Fruit fly (Drosophila melanogaster): ENCODE measurements around the gene CG7099.

Gene CG7099

dm6 chr2L:13368940-13369339 is 18.4 kb upstream of the CG7099 start, which contains the start of gene CG31855 (continued):
- TF ChIP-seq CG9797 (GFP tag; optimal IDR thresholded peaks at IDR 0.05) (no peak), CG10543 (GFP tag; optimal IDR thresholded peaks at IDR 0.05) (peak; percentile 86), CG17612 (GFP tag; IDR thresholded peaks at IDR 0.05) (peak; percentile 39), CG17361 (GFP tag; IDR thresholded peaks at IDR 0.05) (peak; percentile 73; the same call in 2 of the 3 replicates), al (GFP tag; IDR thresholded peaks at IDR 0.05) (peak; percentile 61), CG7786 (GFP tag; optimal IDR thresholded peaks at IDR 0.05) (peak; percentile 54), cas (GFP tag; IDR thresholded peaks at IDR 0.05) (peak; percentile 84), CG4404 (GFP tag; IDR thresholded peaks at IDR 0.05) (peak; percentile 56), danr (GFP tag; IDR thresholded peaks at IDR 0.05) (no peak), Dbx (GFP tag; IDR thresholded peaks at IDR 0.05) (peak; percentile 90), CG10431 (GFP tag; optimal IDR thresholded peaks at IDR 0.05) (peak; percentile 67), zf30C (GFP tag; optimal IDR thresholded peaks at IDR 0.05) (no peak), CG4854 (GFP tag; optimal IDR thresholded peaks at IDR 0.05) (peak; percentile 87), CG11093 (GFP tag; IDR thresholded peaks at IDR 0.05) (peak; percentile 65; the same call in 1 of the 3 replicates), mam (GFP tag; optimal IDR thresholded peaks at IDR 0.05) (peak; percentile 83), Sry-β (GFP tag; optimal IDR thresholded peaks at IDR 0.05) (peak; percentile 52), fd102C (GFP tag; optimal IDR thresholded peaks at IDR 0.05) (peak; percentile 21), lab (GFP tag; optimal IDR thresholded peaks at IDR 0.05) (peak; percentile 91), Sry-δ (GFP tag; optimal IDR thresholded peaks at IDR 0.05) (peak; percentile 35), CG10565 (GFP tag; optimal IDR thresholded peaks at IDR 0.05) (peak; percentile 44), gsb (GFP tag; IDR thresholded peaks at IDR 0.05) (peak; percentile 52; the same call in 1 of the 2 replicates), trh (GFP tag; optimal IDR thresholded peaks at IDR 0.05) (peak; percentile 39), CG5245 (GFP tag; optimal IDR thresholded peaks at IDR 0.05) (peak; percentile 79), sens (GFP tag) (peak; percentile 96), repo (GFP tag; optimal IDR thresholded peaks at IDR 0.05) (no peak), CG12071 (GFP tag; optimal IDR thresholded peaks at IDR 0.05) (peak; percentile 74), az2 (GFP tag; optimal IDR thresholded peaks at IDR 0.05) (peak; percentile 87), seq (GFP tag; IDR thresholded peaks at IDR 0.05) (peak; percentile 50; the same call in 1 of the 2 replicates), CG12299 (tag; optimal IDR thresholded peaks at IDR 0.05) (peak; percentile 78), Ptx1 (GFP tag; IDR thresholded peaks at IDR 0.05) (peak; percentile 85), CG15073 (GFP tag; optimal IDR thresholded peaks at IDR 0.05) (peak; percentile 6), hkb (optimal IDR thresholded peaks at IDR 0.05) (no peak), hkb (GFP tag; IDR thresholded peaks at IDR 0.05) (peak; percentile 79), stc (GFP tag; IDR thresholded peaks at IDR 0.05) (peak; percentile 76), cad (GFP tag; optimal IDR thresholded peaks at IDR 0.05) (no peak), CG4730 (GFP tag; IDR thresholded peaks at IDR 0.05) (peak; percentile 77), CG4707 (GFP tag; optimal IDR thresholded peaks at IDR 0.05) (peak; percentile 91), CG2875 (GFP tag; optimal IDR thresholded peaks at IDR 0.05) (peak; percentile 47), tll (GFP tag; optimal IDR thresholded peaks at IDR 0.05) (no peak), CG9876 (GFP tag; optimal IDR thresholded peaks at IDR 0.05) (peak; percentile 15), sima (GFP tag; optimal IDR thresholded peaks at IDR 0.05) (no peak), dmrt99B (tag; optimal IDR thresholded peaks at IDR 0.05) (peak; percentile 76), mirr (GFP tag; optimal IDR thresholded peaks at IDR 0.05) (peak; percentile 66), CG16863 (GFP tag; optimal IDR thresholded peaks at IDR 0.05) (peak; percentile 63), CG2202 (tag; optimal IDR thresholded peaks at IDR 0.05) (peak; percentile 53), sqz (GFP tag; optimal IDR thresholded peaks at IDR 0.05) (peak; percentile 58), Kr (GFP tag; optimal IDR thresholded peaks at IDR 0.05) (no peak), Hand (GFP tag; optimal IDR thresholded peaks at IDR 0.05) (peak; percentile 68), CG14965 (GFP tag; optimal IDR thresholded peaks at IDR 0.05; ENCODE audit: borderline replicate concordance) (no peak), ab (GFP tag; optimal IDR thresholded peaks at IDR 0.05) (peak; percentile 59), CG14860 (GFP tag; IDR thresholded peaks at IDR 0.05; ENCODE audit: partially characterized antibody) (no peak), fru (optimal IDR thresholded peaks at IDR 0.05) (no peak)

Measured in whole organism, embryonic.